Fruit fly (Drosophila melanogaster) ovary, adult (tissue): ENCODE data around the gene CG11975.

Source experiments
- CG17801 ChIP-seq: fragments of 200-800 bp; optimal IDR thresholded peaks from 2 replicates; lab custom pipeline; 2019; ENCODE audit warnings: missing biosample characterization, mild to moderate bottlenecking, missing genetic modification characterization, moderate library complexity; ENCODE audit not compliant: partially characterized antibody

Gene CG11975

DNA sequence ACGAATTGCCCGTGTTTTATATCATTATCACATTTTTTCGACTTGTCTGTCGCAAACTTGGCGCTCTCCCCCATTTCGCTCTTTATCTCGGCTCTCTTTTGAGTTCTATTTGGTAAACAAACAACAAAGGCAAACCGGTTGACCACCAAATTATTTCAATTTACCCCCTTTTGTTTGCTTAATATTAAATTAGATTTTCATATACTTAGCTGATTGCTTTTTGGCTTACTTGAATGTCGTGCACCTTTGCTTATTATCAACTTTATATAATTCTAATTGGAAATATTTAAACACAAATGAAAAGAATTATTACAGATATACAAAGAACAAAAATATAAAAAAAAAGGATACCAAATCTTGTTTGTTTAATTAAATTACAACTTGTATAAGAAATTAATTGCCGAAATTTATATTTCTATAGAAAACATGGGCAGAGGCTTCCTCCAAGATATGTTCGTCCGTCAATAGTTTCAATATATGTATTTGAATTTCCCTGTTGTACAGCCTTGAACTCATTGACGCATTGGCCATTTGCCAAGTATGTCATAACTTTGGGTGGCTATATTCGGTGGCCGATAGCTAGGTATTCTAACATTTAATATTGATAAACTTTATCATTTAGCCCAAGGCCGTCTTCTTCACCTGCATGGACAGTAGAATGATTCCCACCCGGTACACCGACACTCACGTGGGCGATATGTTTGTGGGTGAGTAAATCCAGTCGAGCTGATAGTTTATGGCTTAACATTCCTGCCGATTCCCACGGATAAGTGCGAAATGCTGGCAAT is 11.7 kb upstream of the CG11975 start:
- no peak for TF ChIP-seq CG17801 (GFP tag; lab: Kevin White, UChicago)

DNA sequence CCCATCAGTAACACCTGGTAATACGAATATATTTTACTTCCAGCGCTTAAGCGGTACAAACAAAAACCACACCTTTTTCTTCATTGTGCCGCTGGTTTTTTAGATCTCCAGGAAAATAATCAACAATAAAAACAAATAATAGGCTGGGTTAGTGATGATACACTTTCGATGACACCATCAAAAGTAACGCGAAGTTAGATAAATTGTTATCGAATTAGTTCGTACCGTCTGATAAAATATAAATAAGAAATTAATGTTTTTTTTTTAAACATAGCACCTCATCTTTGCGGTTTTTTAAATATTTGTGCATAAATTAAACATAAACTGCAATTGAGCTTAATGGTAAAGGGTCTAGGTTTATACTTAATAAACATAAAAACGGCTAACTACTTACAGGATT is 8.9 kb upstream of the CG11975 start, which contains the start of gene RagA-B:
Gene RagA-B (minus strand): TSS at position 175 of the 400 bp plus-strand sequence.
- no peak for TF ChIP-seq CG17801 (GFP tag; lab: Kevin White, UChicago)

DNA sequence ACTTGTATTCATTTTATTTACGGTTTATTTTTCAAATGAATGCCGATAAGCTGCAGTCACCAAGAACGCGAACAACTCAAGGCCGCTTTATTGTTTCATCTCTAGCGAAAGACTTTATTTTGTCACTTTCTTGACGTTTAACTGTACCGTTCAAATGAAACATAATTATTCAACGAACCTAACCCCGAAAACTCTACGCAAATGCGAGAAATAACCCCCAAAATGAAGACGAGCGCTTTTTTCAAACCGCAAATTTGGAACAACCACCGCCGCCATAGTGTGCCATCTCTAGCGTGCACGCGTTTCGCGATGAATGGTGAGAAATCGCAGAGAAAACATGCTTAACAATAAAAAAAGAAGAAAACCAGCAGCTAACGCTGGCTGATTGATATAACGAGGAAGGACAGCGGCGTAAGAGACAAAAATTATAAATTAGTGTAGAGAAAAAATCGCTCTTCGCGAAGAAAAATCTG is 8.4 kb upstream of the CG11975 start, which contains the start of gene CG11970:
Gene CG11970 (plus strand): TSS at position 117 of the 473 bp plus-strand sequence.
- peak; percentile 47 for TF ChIP-seq CG17801 (GFP tag; lab: Kevin White, UChicago)

dm6 chr3R:8997397-8997796 is 4.3 kb downstream of the CG11975 start, which contains the start of gene CG11977:
TSS of gene CG11977 (plus strand) at chr3R:8997697.
- no peak for TF ChIP-seq CG17801 (GFP tag; lab: Kevin White, UChicago)

dm6 chr3R:8998243-8998642 is 5.2 kb downstream of the CG11975 start:
- no peak for TF ChIP-seq CG17801 (GFP tag; lab: Kevin White, UChicago)

- no peak for TF ChIP-seq CG17801 (GFP tag; lab: Kevin White, UChicago)
Observed at dm6 chr3R:9001720-9002240, 8.7 kb downstream of the CG11975 start.

DNA sequence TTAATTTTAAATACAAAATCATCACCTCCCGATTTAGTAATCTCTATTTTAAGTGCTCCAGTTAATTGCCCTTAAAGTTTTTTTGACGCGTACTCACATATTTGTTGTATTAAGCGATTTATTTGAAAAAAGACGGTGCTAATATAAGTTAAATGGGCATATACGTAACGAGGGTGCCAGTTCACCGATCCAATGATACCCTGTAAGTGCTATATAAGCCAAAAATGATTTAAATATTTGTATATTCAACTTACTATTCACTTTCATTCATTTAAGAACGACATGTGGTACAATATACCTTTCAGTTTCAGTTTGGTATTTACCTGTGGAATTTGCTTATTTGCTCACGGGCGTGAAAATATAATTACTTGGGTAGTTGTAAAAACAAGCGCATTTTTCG is 9.5 kb downstream of the CG11975 start:
- no peak for TF ChIP-seq CG17801 (GFP tag; lab: Kevin White, UChicago)

- TF ChIP-seq CG17801 (GFP tag; lab: Kevin White, UChicago), result no peak
Observed at dm6 chr3R:9003600-9004223, 10.7 kb downstream of the CG11975 start, which contains the start of the genes CG31100 and CG11980. TSS of gene CG31100 (minus strand) at chr3R:9003650. TSS of gene CG11980 (plus strand) at chr3R:9004017.

DNA sequence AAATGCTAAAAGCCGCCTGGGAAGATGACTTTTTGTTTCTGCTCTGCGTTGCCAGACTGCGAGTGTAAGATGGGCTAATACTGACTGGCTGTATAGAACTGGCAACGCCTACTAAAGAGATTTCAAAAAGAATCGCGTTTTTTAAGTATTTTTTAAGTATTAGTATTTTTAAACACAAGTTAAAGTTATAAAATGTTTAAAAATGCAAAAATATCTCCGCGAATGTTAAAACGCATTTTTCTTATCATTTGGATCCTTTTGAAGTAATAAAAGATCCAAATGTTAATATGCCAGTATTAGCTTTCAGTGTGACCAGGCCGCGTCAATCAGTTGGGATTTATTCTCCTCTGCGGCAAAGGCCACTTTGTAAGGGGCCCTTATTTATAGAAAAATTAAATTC is 13.1 kb downstream of the CG11975 start, which contains the start of the genes Prosbeta3 and Iru:
Gene Prosbeta3 (minus strand): TSS at position 98 of the 400 bp plus-strand sequence.
Gene Iru (plus strand): TSS at position 328 of the 400 bp plus-strand sequence.
- TF ChIP-seq CG17801 (GFP tag; lab: Kevin White, UChicago), result no peak

dm6 chr3R:9007258-9007657 is 14.2 kb downstream of the CG11975 start:
- no peak for TF ChIP-seq CG17801 (GFP tag; lab: Kevin White, UChicago)

- TF ChIP-seq CG17801 (GFP tag; lab: Kevin White, UChicago), result peak; percentile 2
Observed at dm6 chr3R:9008202-9008601, 15.1 kb downstream of the CG11975 start, which contains the start of gene CG11983. TSS of gene CG11983 (plus strand) at chr3R:9008321.

DNA sequence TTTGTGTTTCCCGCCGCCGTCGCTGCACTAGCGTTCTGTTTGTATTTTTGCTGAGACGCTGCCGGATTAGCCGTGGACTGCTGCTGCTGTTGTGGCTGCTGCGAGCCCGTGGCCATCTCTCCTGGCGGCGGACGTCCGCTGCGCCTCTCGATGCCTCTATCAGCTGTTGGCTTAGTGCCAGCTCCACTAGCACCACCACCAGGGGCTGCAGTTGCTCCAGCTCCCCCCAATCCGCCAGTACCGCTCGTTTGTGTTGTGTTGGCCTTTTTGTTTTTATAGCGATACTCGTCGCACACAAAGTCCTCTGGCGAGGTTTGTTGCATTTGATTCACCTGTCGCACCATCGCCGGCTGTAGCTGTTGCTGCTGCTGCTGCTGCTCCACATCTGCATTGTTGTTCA is 17.6 kb downstream of the CG11975 start:
- no peak for TF ChIP-seq CG17801 (GFP tag; lab: Kevin White, UChicago)

DNA sequence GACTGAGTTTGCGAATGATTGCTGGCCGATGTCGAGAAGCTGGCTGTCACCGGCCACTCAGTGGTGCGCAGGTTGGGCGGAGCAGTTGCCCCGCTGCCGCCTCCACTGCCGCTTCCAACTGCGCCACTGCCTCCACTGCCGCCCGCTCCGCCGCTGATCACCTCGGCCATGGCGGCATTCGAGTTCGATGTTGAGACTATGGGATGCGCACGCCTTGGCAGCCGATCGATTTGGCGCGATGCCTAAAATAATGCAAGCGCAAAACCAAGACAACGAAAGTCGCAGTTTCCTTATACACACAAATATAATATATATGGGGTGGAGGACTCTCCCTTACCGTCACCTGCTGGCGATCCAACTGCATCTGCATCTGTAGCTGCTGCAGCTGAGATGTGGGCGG is 18.7 kb downstream of the CG11975 start:
- TF ChIP-seq CG17801 (GFP tag; lab: Kevin White, UChicago), result no peak

DNA sequence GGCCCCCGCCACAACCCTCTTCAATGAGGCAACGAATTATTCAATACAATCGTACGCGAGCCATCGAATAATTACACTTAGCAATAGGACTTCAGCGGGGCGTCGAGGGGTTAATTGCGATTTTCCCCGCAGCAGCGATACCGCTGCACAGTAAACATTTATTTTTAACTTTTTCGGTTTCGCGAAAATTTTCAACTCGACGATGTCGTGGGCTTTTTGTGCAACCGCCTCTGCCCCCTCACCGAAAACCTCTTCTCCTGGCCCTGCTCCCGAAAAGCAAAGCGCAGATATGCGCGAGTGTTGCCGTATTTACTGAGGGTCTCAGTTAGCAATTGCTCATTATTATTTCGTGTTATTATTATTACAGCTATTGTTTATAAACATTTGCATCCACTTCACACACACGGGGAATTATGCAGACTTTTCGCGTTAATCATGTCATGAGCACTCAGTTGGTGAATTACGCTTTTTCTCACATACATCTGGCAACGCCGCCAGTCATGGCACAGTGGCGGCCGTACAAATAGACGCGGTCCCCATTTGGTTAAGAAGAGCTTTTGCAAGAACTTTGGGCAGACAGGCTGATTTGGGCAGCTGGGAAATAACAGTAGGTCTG is 20.8 kb downstream of the CG11975 start:
- TF ChIP-seq CG17801 (GFP tag; lab: Kevin White, UChicago), result peak; percentile 35
